Worm (Caenorhabditis elegans): Measurements from ENCODE around the gene F31F6.3.
A peak's percentile ranks its signal among the peaks of the same experiment; 100 is the strongest.

The F31F6.3 gene

ce11 chrX:14853712-14854217 is 18.9 kb downstream of the F31F6.3 start, which contains the start of the genes C27C12.1 and C27C12.4:
Gene C27C12.1, minus strand, starts transcription at chrX:14853762.
Gene C27C12.4, plus strand, starts transcription at chrX:14854086.
- peak; percentile 94 for TF ChIP-seq snu-23 (GFP tag; optimal IDR thresholded peaks at IDR 0.05)
- TF ChIP-seq nhr-90 (tag; optimal IDR thresholded peaks at IDR 0.05; ENCODE audit: poor library complexity), result peak; percentile 90
- peak; percentile 78 for TF ChIP-seq elt-2 (tag; optimal IDR thresholded peaks at IDR 0.05)
- TF ChIP-seq irx-1 (tag; optimal IDR thresholded peaks at IDR 0.05), result peak; percentile 85
- TF ChIP-seq nhr-84 (tag; optimal IDR thresholded peaks at IDR 0.05), result no peak
- no peak for TF ChIP-seq ceh-63 (GFP tag; optimal IDR thresholded peaks at IDR 0.05)
- peak; percentile 86 for TF ChIP-seq snpc-4 (tag; optimal IDR thresholded peaks at IDR 0.05)
- peak; percentile 90 for TF ChIP-seq fkh-8 (tag; optimal IDR thresholded peaks at IDR 0.05)
- peak; percentile 83 for TF ChIP-seq mab-9 (GFP tag; IDR thresholded peaks at IDR 0.05)
- 0 out of 2 replicates have a peak, but pooled peaks have one; percentile 47 for TF ChIP-seq ceh-88 (GFP tag; IDR thresholded peaks at IDR 0.05)
- no peak for TF ChIP-seq aha-1 (tag; optimal IDR thresholded peaks at IDR 0.05)
- no peak for TF ChIP-seq C34B4.2 (tag; optimal IDR thresholded peaks at IDR 0.05)
- peak; percentile 55 for TF ChIP-seq fos-1 (tag; optimal IDR thresholded peaks at IDR 0.05)
- peak; percentile 75 to 88 for TF ChIP-seq lin-35 (GFP tag; optimal IDR thresholded peaks at IDR 0.05)
- no peak for TF ChIP-seq ces-1 (GFP tag; optimal IDR thresholded peaks at IDR 0.05)
- TF ChIP-seq nhr-11 (tag; optimal IDR thresholded peaks at IDR 0.05), result peak; percentile 47
- no peak for TF ChIP-seq Y116A8C.19 (tag; optimal IDR thresholded peaks at IDR 0.05; ENCODE audit: borderline replicate concordance)
- peak; percentile 50 for TF ChIP-seq lin-15B (tag; optimal IDR thresholded peaks at IDR 0.05)
- no peak for TF ChIP-seq nhr-237 (tag; optimal IDR thresholded peaks at IDR 0.05)
- TF ChIP-seq mef-2 (tag; optimal IDR thresholded peaks at IDR 0.05), result peak; percentile 27
- TF ChIP-seq ama-1 (optimal IDR thresholded peaks at IDR 0.05), result no peak
- peak; percentile 83 for TF ChIP-seq unc-86 (tag; optimal IDR thresholded peaks at IDR 0.05)
- no peak for TF ChIP-seq hlh-17 (GFP tag; optimal IDR thresholded peaks at IDR 0.05; ENCODE audit: borderline replicate concordance)
- TF ChIP-seq unc-98 (GFP tag; IDR thresholded peaks at IDR 0.05), result peak; percentile 55; the same call in 1 of the 2 replicates
- peak; percentile 93 for TF ChIP-seq nhr-85 (tag)
- TF ChIP-seq jun-1 (tag; optimal IDR thresholded peaks at IDR 0.05), result peak; percentile 84
- TF ChIP-seq ztf-4 (tag; optimal IDR thresholded peaks at IDR 0.05), result peak; percentile 73
- peak; percentile 66 for TF ChIP-seq lin-13 (GFP tag; optimal IDR thresholded peaks at IDR 0.05)
- TF ChIP-seq skn-1 (tag; optimal IDR thresholded peaks at IDR 0.05), result peak; percentile 73
- peak; percentile 83 for TF ChIP-seq dsc-1 (tag; optimal IDR thresholded peaks at IDR 0.05)
- TF ChIP-seq mep-1 (tag; optimal IDR thresholded peaks at IDR 0.05), result peak; percentile 93
- peak; percentile 59 for TF ChIP-seq sox-4 (tag; optimal IDR thresholded peaks at IDR 0.05)
- TF ChIP-seq mdl-1 (tag; optimal IDR thresholded peaks at IDR 0.05), result peak in 1 of 2 experiments; percentile 90
- peak; percentile 84 for TF ChIP-seq unc-130 (tag; optimal IDR thresholded peaks at IDR 0.05)
- peak; percentile 99 for TF ChIP-seq F16B12.6 (tag; optimal IDR thresholded peaks at IDR 0.05)
- TF ChIP-seq C16A3.4 (tag; optimal IDR thresholded peaks at IDR 0.05), result peak; percentile 92
- peak; percentile 66 for TF ChIP-seq nhr-77 (tag; optimal IDR thresholded peaks at IDR 0.05)
- TF ChIP-seq efl-3 (GFP tag; optimal IDR thresholded peaks at IDR 0.05), result no peak
- TF ChIP-seq aly-2 (tag; optimal IDR thresholded peaks at IDR 0.05), result peak; percentile 45
- TF ChIP-seq lin-14 (GFP tag; optimal IDR thresholded peaks at IDR 0.05), result peak; percentile 95
- peak; percentile 63 for TF ChIP-seq pax-3 (tag; optimal IDR thresholded peaks at IDR 0.05)
- peak; percentile 93 for TF ChIP-seq nhr-47 (tag; optimal IDR thresholded peaks at IDR 0.05)
- TF ChIP-seq nhr-76 (tag; optimal IDR thresholded peaks at IDR 0.05), result no peak
- peak; percentile 76 for TF ChIP-seq isw-1 (GFP tag; IDR thresholded peaks at IDR 0.05)
- TF ChIP-seq egl-13 (tag; optimal IDR thresholded peaks at IDR 0.05), result peak; percentile 79
- TF ChIP-seq grh-1 (GFP tag; IDR thresholded peaks at IDR 0.05), result peak; percentile 67
- TF ChIP-seq unc-30 (tag; optimal IDR thresholded peaks at IDR 0.05), result no peak
- no peak for TF ChIP-seq pag-3 (tag; optimal IDR thresholded peaks at IDR 0.05; ENCODE audit: borderline replicate concordance, insufficient read depth)
- TF ChIP-seq sptf-1 (tag; optimal IDR thresholded peaks at IDR 0.05), result no peak
- peak in 1 of 2 experiments; percentile 82 for TF ChIP-seq ztf-11 (tag; optimal IDR thresholded peaks at IDR 0.05)
- no peak for TF ChIP-seq ets-5 (GFP tag; IDR thresholded peaks at IDR 0.05)
- no peak for TF ChIP-seq unc-62 (GFP tag; optimal IDR thresholded peaks at IDR 0.05)
- peak; percentile 54 for TF ChIP-seq zip-4 (GFP tag; optimal IDR thresholded peaks at IDR 0.05)

Data from whole organism, L1 larva.